Fruit fly (Drosophila melanogaster) whole organism, pupa: Measurements from ENCODE around the gene BckdhA.
A peak's percentile ranks its signal among the peaks of the same experiment; 100 is the strongest.

Source experiments
- CG10348 ChIP-seq: fragments of 200-800 bp; sonication (Bioruptor generic); IDR thresholded peaks from 2 replicates; pipeline ENCODE4 v1.3.6; 2022; ENCODE audit warnings: missing biosample characterization, missing genetic modification characterization
- CG12605 ChIP-seq: fragments of 200-800 bp; sonication (Bioruptor generic); IDR thresholded peaks from 2 replicates; pipeline ENCODE4 v1.3.6; 2022; ENCODE audit warnings: missing biosample characterization, missing genetic modification characterization
- CG13204 ChIP-seq: fragments of 200-800 bp; sonication (Bioruptor generic); optimal IDR thresholded peaks from 2 replicates; lab custom pipeline; 2018; ENCODE audit warnings: missing biosample characterization, mild to moderate bottlenecking, missing genetic modification characterization, moderate library complexity
- CG14655 ChIP-seq: fragments of 200-800 bp; sonication (Bioruptor generic); optimal IDR thresholded peaks from 3 replicates; lab custom pipeline; 2017; ENCODE audit warnings: mild to moderate bottlenecking, missing biosample characterization, missing genetic modification reagents, missing genetic modification characterization
- CG15710 ChIP-seq: fragments of 200-800 bp; sonication (Bioruptor generic); optimal IDR thresholded peaks from 2 replicates; lab custom pipeline; 2018; ENCODE audit warnings: missing biosample characterization, mild to moderate bottlenecking, missing genetic modification characterization, moderate library complexity
- CG17806 ChIP-seq: fragments of 200-800 bp; sonication (Bioruptor generic); optimal IDR thresholded peaks from 2 replicates; lab custom pipeline; 2018; ENCODE audit warnings: missing biosample characterization, mild to moderate bottlenecking, missing genetic modification characterization, moderate library complexity
- CG32121 ChIP-seq: fragments of 200-800 bp; sonication (Bioruptor generic); IDR thresholded peaks from 2 replicates; pipeline ENCODE4 v1.3.6; 2022; ENCODE audit warnings: missing biosample characterization, missing genetic modification characterization
- CG34367 ChIP-seq: fragments of 200-800 bp; sonication (Bioruptor generic); optimal IDR thresholded peaks from 2 replicates; lab custom pipeline; 2018; ENCODE audit warnings: missing biosample characterization, mild to moderate bottlenecking, missing genetic modification characterization
- CG4496 ChIP-seq: fragments of 200-800 bp; sonication (Bioruptor generic); IDR thresholded peaks from 3 replicates; pipeline ENCODE4 v1.3.6; 2022; ENCODE audit warnings: missing biosample characterization, missing genetic modification characterization
- CG8159 ChIP-seq: fragments of 200-800 bp; sonication (Bioruptor generic); optimal IDR thresholded peaks from 3 replicates; lab custom pipeline; 2018; ENCODE audit warnings: missing biosample characterization, mild to moderate bottlenecking, missing genetic modification characterization, moderate library complexity
- CG8301 ChIP-seq: fragments of 200-800 bp; sonication (Bioruptor generic); optimal IDR thresholded peaks from 2 replicates; lab custom pipeline; 2018; ENCODE audit warnings: missing biosample characterization, mild to moderate bottlenecking, missing genetic modification characterization
- CG9948 ChIP-seq: fragments of 200-800 bp; sonication (Bioruptor generic); optimal IDR thresholded peaks from 2 replicates; lab custom pipeline; 2018; ENCODE audit warnings: missing biosample characterization, mild to moderate bottlenecking, missing genetic modification characterization, moderate library complexity
- D1 ChIP-seq: fragments of 200-800 bp; sonication (Bioruptor generic); optimal IDR thresholded peaks from 2 replicates; lab custom pipeline; 2018; ENCODE audit warnings: missing biosample characterization, mild to moderate bottlenecking, missing genetic modification characterization, moderate library complexity
- EcR ChIP-seq: fragments of 200-800 bp; sonication (Bioruptor generic); optimal IDR thresholded peaks from 3 replicates; lab custom pipeline; 2019; ENCODE audit warnings: missing biosample characterization, missing genetic modification characterization, mild to moderate bottlenecking, moderate library complexity, missing genetic modification reagents
- Ets98B ChIP-seq: fragments of 200-800 bp; sonication (Bioruptor generic); IDR thresholded peaks from 2 replicates; pipeline ENCODE4 v1.3.6; 2022; ENCODE audit warnings: missing biosample characterization, missing genetic modification characterization
- Pif1A ChIP-seq: fragments of 200-800 bp; sonication (Bioruptor generic); optimal IDR thresholded peaks from 3 replicates; lab custom pipeline; 2016; ENCODE audit warnings: missing biosample characterization, missing genetic modification characterization
- Pif1B ChIP-seq: fragments of 200-800 bp; sonication (Bioruptor generic); optimal IDR thresholded peaks from 3 replicates; lab custom pipeline; 2016; ENCODE audit warnings: missing biosample characterization, missing genetic modification characterization
- Snoo ChIP-seq: fragments of 200-800 bp; sonication (Bioruptor generic); optimal IDR thresholded peaks from 3 replicates; lab custom pipeline; 2017; ENCODE audit warnings: missing biosample characterization, mild to moderate bottlenecking, missing genetic modification characterization, inconsistent platforms
- fd96Ca ChIP-seq: fragments of 200-800 bp; sonication (Bioruptor generic); IDR thresholded peaks from 3 replicates; pipeline ENCODE4 v1.3.6; 2022; ENCODE audit warnings: missing biosample characterization, missing genetic modification characterization
- gl ChIP-seq: fragments of 200-800 bp; sonication (Bioruptor generic); optimal IDR thresholded peaks from 2 replicates; lab custom pipeline; 2018; ENCODE audit warnings: missing biosample characterization, mild to moderate bottlenecking, missing genetic modification characterization
- rn ChIP-seq: fragments of 200-800 bp; sonication (Bioruptor generic); IDR thresholded peaks from 2 replicates; pipeline ENCODE4 v1.3.6; 2022; ENCODE audit warnings: missing biosample characterization, missing genetic modification characterization

The BckdhA gene

dm6 chr3R:9546808-9547381, 8.7 kb upstream of the BckdhA start:
- TF ChIP-seq Ets98B (GFP tag; lab: Robert Waterston, UW) (no peak), fd96Ca (no peak), CG15710 (tag; lab: Kevin White, UChicago) (no peak), CG17806 (tag; lab: Kevin White, UChicago) (no peak), CG8301 (tag; lab: Kevin White, UChicago) (no peak), EcR (GFP tag; lab: Kevin White, UChicago) (no peak), gl (tag; lab: Kevin White, UChicago) (no peak), CG10348 (GFP tag; lab: Robert Waterston, UW) (no peak), Pif1B (GFP tag; lab: Kevin White, UChicago) (no peak), Snoo (tag; lab: Kevin White, UChicago) (no peak), CG13204 (no peak), rn (GFP tag; lab: Robert Waterston, UW) (no peak), CG14655 (no peak), CG32121 (GFP tag; lab: Robert Waterston, UW) (no peak), CG34367 (no peak), D1 (tag; lab: Kevin White, UChicago) (no peak), CG4496 (GFP tag; lab: Robert Waterston, UW) (no peak), CG12605 (no peak)

dm6 chr3R:9548769-9549168, 6.8 kb upstream of the BckdhA start:
- TF ChIP-seq CG10348 (GFP tag; lab: Robert Waterston, UW) (no peak), CG15710 (tag; lab: Kevin White, UChicago) (no peak), CG8301 (tag; lab: Kevin White, UChicago) (no peak), D1 (tag; lab: Kevin White, UChicago) (no peak), Snoo (tag; lab: Kevin White, UChicago) (no peak), Pif1B (GFP tag; lab: Kevin White, UChicago) (no peak), CG14655 (no peak), gl (tag; lab: Kevin White, UChicago) (no peak)

dm6 chr3R:9550265-9551012, 5.1 kb upstream of the BckdhA start:
- TF ChIP-seq D1 (tag; lab: Kevin White, UChicago), result no peak
- TF ChIP-seq CG34367, result no peak
- TF ChIP-seq rn (GFP tag; lab: Robert Waterston, UW), result no peak
- TF ChIP-seq CG4496 (GFP tag; lab: Robert Waterston, UW), result no peak
- TF ChIP-seq Ets98B (GFP tag; lab: Robert Waterston, UW), result no peak
- peak; percentile 29 for TF ChIP-seq CG13204
- TF ChIP-seq Snoo (tag; lab: Kevin White, UChicago), result no peak
- TF ChIP-seq CG17806 (tag; lab: Kevin White, UChicago), result no peak
- TF ChIP-seq CG8301 (tag; lab: Kevin White, UChicago), result no peak
- TF ChIP-seq EcR (GFP tag; lab: Kevin White, UChicago), result peak; percentile 53
- TF ChIP-seq CG8159 (tag; lab: Kevin White, UChicago), result no peak
- no peak for TF ChIP-seq CG9948
- TF ChIP-seq CG14655, result no peak
- TF ChIP-seq fd96Ca, result no peak
- peak; percentile 9 for TF ChIP-seq Pif1A
- TF ChIP-seq CG12605, result no peak
- no peak for TF ChIP-seq CG32121 (GFP tag; lab: Robert Waterston, UW)
- peak; percentile 60 for TF ChIP-seq Pif1B (GFP tag; lab: Kevin White, UChicago)
- TF ChIP-seq gl (tag; lab: Kevin White, UChicago), result peak; percentile 23
- no peak for TF ChIP-seq CG15710 (tag; lab: Kevin White, UChicago)
- no peak for TF ChIP-seq CG10348 (GFP tag; lab: Robert Waterston, UW)

dm6 chr3R:9551013-9551658, 4.4 kb upstream of the BckdhA start:
- TF ChIP-seq rn (GFP tag; lab: Robert Waterston, UW) (no peak), gl (tag; lab: Kevin White, UChicago) (peak; percentile 23), CG8301 (tag; lab: Kevin White, UChicago) (peak; percentile 1), EcR (GFP tag; lab: Kevin White, UChicago) (peak; percentile 97), CG4496 (GFP tag; lab: Robert Waterston, UW) (no peak), CG15710 (tag; lab: Kevin White, UChicago) (no peak), Pif1B (GFP tag; lab: Kevin White, UChicago) (peak; percentile 18), Snoo (tag; lab: Kevin White, UChicago) (peak; percentile 57), CG17806 (tag; lab: Kevin White, UChicago) (peak; percentile 22)

dm6 chr3R:9551659-9552435, 3.7 kb upstream of the BckdhA start, which contains the start of the genes mura and RnpS1:
mura (minus strand) TSS chr3R:9551806.
RnpS1 (plus strand) TSS chr3R:9552034.
- TF ChIP-seq CG32121 (GFP tag; lab: Robert Waterston, UW), result no peak
- TF ChIP-seq CG8159 (tag; lab: Kevin White, UChicago), result no peak
- no peak for TF ChIP-seq rn (GFP tag; lab: Robert Waterston, UW)
- TF ChIP-seq, all 21 proteins: peak for 0
